Worm (Caenorhabditis elegans): ENCODE results near the gene mig-22.

DNA sequence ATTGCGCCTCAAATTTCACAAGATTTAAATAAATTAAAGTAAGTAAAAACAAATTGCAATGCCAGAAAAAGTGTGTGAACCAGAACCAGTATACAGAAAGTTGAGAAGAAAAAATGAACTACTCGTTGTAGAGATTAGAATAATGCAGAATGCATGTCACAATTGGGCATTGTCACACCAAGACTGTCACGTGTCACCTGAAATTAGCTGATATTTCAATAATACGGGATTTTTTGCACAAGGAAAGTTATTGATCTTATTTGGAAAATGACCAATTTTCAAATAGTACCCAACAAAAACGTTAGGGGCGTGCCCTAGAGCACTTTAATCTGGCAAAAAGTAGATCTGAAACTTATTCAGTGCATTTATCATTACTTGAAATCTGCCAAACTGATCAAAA is 25.2 kb downstream of the mig-22 start:
- no peak for TF ChIP-seq sdc-2 (tag; optimal IDR thresholded peaks at IDR 0.05)
- no peak for TF ChIP-seq tbx-2 (tag; optimal IDR thresholded peaks at IDR 0.05)
- no peak for TF ChIP-seq unc-86 (tag; optimal IDR thresholded peaks at IDR 0.05)
- TF ChIP-seq pha-4 (tag; optimal IDR thresholded peaks at IDR 0.05) = no peak
- TF ChIP-seq dmd-4 (tag; optimal IDR thresholded peaks at IDR 0.05; ENCODE audit: borderline replicate concordance) = no peak
- TF ChIP-seq ama-1 (optimal IDR thresholded peaks at IDR 0.05) = no peak
- TF ChIP-seq ceh-34 (tag; optimal IDR thresholded peaks at IDR 0.05) = no peak
- no peak for TF ChIP-seq pat-9 (tag; optimal IDR thresholded peaks at IDR 0.05)
- no peak for TF ChIP-seq hlh-13 (GFP tag; optimal IDR thresholded peaks at IDR 0.05)
